Fruit fly (Drosophila melanogaster) whole organism, pupa: ENCODE measurements around the gene Naglu.

Source experiments
- CG10348 ChIP-seq: fragments of 200-800 bp; sonication (Bioruptor generic); IDR thresholded peaks from 2 replicates; pipeline ENCODE4 v1.3.6; 2022; ENCODE audit warnings: missing biosample characterization, missing genetic modification characterization
- CG12605 ChIP-seq: fragments of 200-800 bp; sonication (Bioruptor generic); IDR thresholded peaks from 2 replicates; pipeline ENCODE4 v1.3.6; 2022; ENCODE audit warnings: missing biosample characterization, missing genetic modification characterization
- CG13204 ChIP-seq: fragments of 200-800 bp; sonication (Bioruptor generic); optimal IDR thresholded peaks from 2 replicates; lab custom pipeline; 2018; ENCODE audit warnings: missing biosample characterization, mild to moderate bottlenecking, missing genetic modification characterization, moderate library complexity
- CG14655 ChIP-seq: fragments of 200-800 bp; sonication (Bioruptor generic); optimal IDR thresholded peaks from 3 replicates; lab custom pipeline; 2017; ENCODE audit warnings: mild to moderate bottlenecking, missing biosample characterization, missing genetic modification reagents, missing genetic modification characterization
- CG15710 ChIP-seq: fragments of 200-800 bp; sonication (Bioruptor generic); optimal IDR thresholded peaks from 2 replicates; lab custom pipeline; 2018; ENCODE audit warnings: missing biosample characterization, mild to moderate bottlenecking, missing genetic modification characterization, moderate library complexity
- CG17806 ChIP-seq: fragments of 200-800 bp; sonication (Bioruptor generic); optimal IDR thresholded peaks from 2 replicates; lab custom pipeline; 2018; ENCODE audit warnings: missing biosample characterization, mild to moderate bottlenecking, missing genetic modification characterization, moderate library complexity
- CG32121 ChIP-seq: fragments of 200-800 bp; sonication (Bioruptor generic); IDR thresholded peaks from 2 replicates; pipeline ENCODE4 v1.3.6; 2022; ENCODE audit warnings: missing biosample characterization, missing genetic modification characterization
- CG34367 ChIP-seq: fragments of 200-800 bp; sonication (Bioruptor generic); optimal IDR thresholded peaks from 2 replicates; lab custom pipeline; 2018; ENCODE audit warnings: missing biosample characterization, mild to moderate bottlenecking, missing genetic modification characterization
- CG4496 ChIP-seq: fragments of 200-800 bp; sonication (Bioruptor generic); IDR thresholded peaks from 3 replicates; pipeline ENCODE4 v1.3.6; 2022; ENCODE audit warnings: missing biosample characterization, missing genetic modification characterization
- CG8159 ChIP-seq: fragments of 200-800 bp; sonication (Bioruptor generic); optimal IDR thresholded peaks from 3 replicates; lab custom pipeline; 2018; ENCODE audit warnings: missing biosample characterization, mild to moderate bottlenecking, missing genetic modification characterization, moderate library complexity
- CG8301 ChIP-seq: fragments of 200-800 bp; sonication (Bioruptor generic); optimal IDR thresholded peaks from 2 replicates; lab custom pipeline; 2018; ENCODE audit warnings: missing biosample characterization, mild to moderate bottlenecking, missing genetic modification characterization
- CG9948 ChIP-seq: fragments of 200-800 bp; sonication (Bioruptor generic); optimal IDR thresholded peaks from 2 replicates; lab custom pipeline; 2018; ENCODE audit warnings: missing biosample characterization, mild to moderate bottlenecking, missing genetic modification characterization, moderate library complexity
- D1 ChIP-seq: fragments of 200-800 bp; sonication (Bioruptor generic); optimal IDR thresholded peaks from 2 replicates; lab custom pipeline; 2018; ENCODE audit warnings: missing biosample characterization, mild to moderate bottlenecking, missing genetic modification characterization, moderate library complexity
- EcR ChIP-seq: fragments of 200-800 bp; sonication (Bioruptor generic); optimal IDR thresholded peaks from 3 replicates; lab custom pipeline; 2019; ENCODE audit warnings: missing biosample characterization, missing genetic modification characterization, mild to moderate bottlenecking, moderate library complexity, missing genetic modification reagents
- Ets98B ChIP-seq: fragments of 200-800 bp; sonication (Bioruptor generic); IDR thresholded peaks from 2 replicates; pipeline ENCODE4 v1.3.6; 2022; ENCODE audit warnings: missing biosample characterization, missing genetic modification characterization
- Pif1A ChIP-seq: fragments of 200-800 bp; sonication (Bioruptor generic); optimal IDR thresholded peaks from 3 replicates; lab custom pipeline; 2016; ENCODE audit warnings: missing biosample characterization, missing genetic modification characterization
- Pif1B ChIP-seq: fragments of 200-800 bp; sonication (Bioruptor generic); optimal IDR thresholded peaks from 3 replicates; lab custom pipeline; 2016; ENCODE audit warnings: missing biosample characterization, missing genetic modification characterization
- Snoo ChIP-seq: fragments of 200-800 bp; sonication (Bioruptor generic); optimal IDR thresholded peaks from 3 replicates; lab custom pipeline; 2017; ENCODE audit warnings: missing biosample characterization, mild to moderate bottlenecking, missing genetic modification characterization, inconsistent platforms
- fd96Ca ChIP-seq: fragments of 200-800 bp; sonication (Bioruptor generic); IDR thresholded peaks from 3 replicates; pipeline ENCODE4 v1.3.6; 2022; ENCODE audit warnings: missing biosample characterization, missing genetic modification characterization
- gl ChIP-seq: fragments of 200-800 bp; sonication (Bioruptor generic); optimal IDR thresholded peaks from 2 replicates; lab custom pipeline; 2018; ENCODE audit warnings: missing biosample characterization, mild to moderate bottlenecking, missing genetic modification characterization
- rn ChIP-seq: fragments of 200-800 bp; sonication (Bioruptor generic); IDR thresholded peaks from 2 replicates; pipeline ENCODE4 v1.3.6; 2022; ENCODE audit warnings: missing biosample characterization, missing genetic modification characterization

The Naglu gene

dm6 chr2L:8414887-8415883, 3.5 kb upstream of the Naglu start, which contains the start of the genes CG13398 and Akap200:
Gene CG13398 (minus strand): TSS chr2L:8415256.
Gene Akap200 (plus strand): TSS chr2L:8415690.
- TF ChIP-seq CG32121 (peak; percentile 44; the same call in 1 of the 2 replicates), CG8159 (peak; percentile 57), CG4496 (GFP tag; lab: Robert Waterston, UW) (0 out of 3 replicates have a peak, but pooled peaks have one; percentile 15), CG14655 (GFP tag; lab: Kevin White, UChicago) (no peak), CG10348 (GFP tag; lab: Robert Waterston, UW) (no peak), CG34367 (tag; lab: Kevin White, UChicago) (no peak), CG13204 (no peak), fd96Ca (peak; percentile 25; the same call in 1 of the 3 replicates), Pif1A (no peak), EcR (GFP tag; lab: Kevin White, UChicago) (no peak), CG17806 (tag; lab: Kevin White, UChicago) (no peak), CG8301 (tag; lab: Kevin White, UChicago) (no peak), Ets98B (peak; percentile 35), gl (tag; lab: Kevin White, UChicago) (no peak), CG15710 (tag; lab: Kevin White, UChicago) (peak; percentile 28), Pif1B (GFP tag; lab: Kevin White, UChicago) (peak; percentile 44), CG12605 (no peak), Snoo (tag; lab: Kevin White, UChicago) (no peak), rn (no peak), CG9948 (tag; lab: Kevin White, UChicago) (peak; percentile 28), D1 (tag; lab: Kevin White, UChicago) (peak; percentile 39)

dm6 chr2L:8403286-8404270, 8.1 kb downstream of the Naglu start, which contains the start of gene emb:
Gene emb (plus strand): TSS chr2L:8403573.
- TF ChIP-seq D1 (tag; lab: Kevin White, UChicago) (no peak), CG17806 (tag; lab: Kevin White, UChicago) (peak; percentile 3), CG8301 (tag; lab: Kevin White, UChicago) (no peak), EcR (GFP tag; lab: Kevin White, UChicago) (peak; percentile 11), CG4496 (GFP tag; lab: Robert Waterston, UW) (peak; percentile 72), CG15710 (tag; lab: Kevin White, UChicago) (peak; percentile 35), CG12605 (peak; percentile 73; the same call in 1 of the 2 replicates), CG32121 (peak; percentile 49; the same call in 1 of the 2 replicates), CG8159 (peak; percentile 49), Pif1B (GFP tag; lab: Kevin White, UChicago) (no peak), Snoo (tag; lab: Kevin White, UChicago) (peak; percentile 41), CG10348 (GFP tag; lab: Robert Waterston, UW) (no peak), Pif1A (no peak), rn (peak; percentile 24; the same call in 1 of the 2 replicates), Ets98B (0 out of 2 replicates have a peak, but pooled peaks have one; percentile 36), gl (tag; lab: Kevin White, UChicago) (peak; percentile 74), fd96Ca (peak; percentile 50), CG9948 (tag; lab: Kevin White, UChicago) (peak; percentile 12), CG34367 (tag; lab: Kevin White, UChicago) (peak; percentile 39)
- TF ChIP-seq, all 21 proteins: peak for 14

dm6 chr2L:8402928-8403285, 8.8 kb downstream of the Naglu start, which contains the start of gene fy:
Gene fy (minus strand): TSS chr2L:8403280.
- no peak for TF ChIP-seq CG10348 (GFP tag; lab: Robert Waterston, UW)
- TF ChIP-seq CG32121 = no peak
- TF ChIP-seq Pif1B (GFP tag; lab: Kevin White, UChicago) = no peak
- no peak for TF ChIP-seq gl (tag; lab: Kevin White, UChicago)
- no peak for TF ChIP-seq CG34367 (tag; lab: Kevin White, UChicago)
- TF ChIP-seq Ets98B = no peak
- no peak for TF ChIP-seq CG13204
- no peak for TF ChIP-seq fd96Ca
- TF ChIP-seq rn = no peak
- no peak for TF ChIP-seq D1 (tag; lab: Kevin White, UChicago)
- no peak for TF ChIP-seq CG15710 (tag; lab: Kevin White, UChicago)
- no peak for TF ChIP-seq CG14655 (GFP tag; lab: Kevin White, UChicago)
- TF ChIP-seq CG17806 (tag; lab: Kevin White, UChicago) = no peak

- TF ChIP-seq D1 (tag; lab: Kevin White, UChicago) (no peak), CG17806 (tag; lab: Kevin White, UChicago) (no peak), CG14655 (GFP tag; lab: Kevin White, UChicago) (no peak), CG34367 (tag; lab: Kevin White, UChicago) (no peak), Pif1B (GFP tag; lab: Kevin White, UChicago) (no peak), EcR (GFP tag; lab: Kevin White, UChicago) (no peak), CG8159 (no peak), Pif1A (no peak), CG12605 (no peak), CG32121 (no peak), CG9948 (tag; lab: Kevin White, UChicago) (no peak), CG8301 (tag; lab: Kevin White, UChicago) (no peak), gl (tag; lab: Kevin White, UChicago) (no peak), CG4496 (GFP tag; lab: Robert Waterston, UW) (no peak), CG15710 (tag; lab: Kevin White, UChicago) (no peak), fd96Ca (no peak), rn (no peak)
Observed at dm6 chr2L:8399863-8400598, 11.6 kb downstream of the Naglu start, which contains the start of gene CG31898. Gene CG31898 (plus strand): TSS chr2L:8400421.
